Fruit fly (Drosophila melanogaster) whole organism: ENCODE results near the gene CG16853.

Experiments
- CG8478 ChIP-seq: fragments of >200 bp; optimal IDR thresholded peaks from 2 replicates; lab custom pipeline; 2018; ENCODE audit warnings: inconsistent platforms
- Dll ChIP-seq: fragments of >200 bp; optimal IDR thresholded peaks from 2 replicates; lab custom pipeline; 2017
- EcR ChIP-seq, 2 experiments: fragments of >200 bp; optimal IDR thresholded peaks; 2 replicates each; lab custom pipeline; 2017; ENCODE audit warnings: missing biosample characterization in 2 of 2, missing genetic modification characterization in 2 of 2, missing genetic modification reagents in 2 of 2
- pan ChIP-seq: fragments of >200 bp; optimal IDR thresholded peaks from 2 replicates; lab custom pipeline; 2017
- psq ChIP-seq: fragments of >200 bp; optimal IDR thresholded peaks from 2 replicates; lab custom pipeline; 2017
- usp ChIP-seq: fragments of >200 bp; optimal IDR thresholded peaks from 2 replicates; lab custom pipeline; 2017; ENCODE audit warnings: missing biosample characterization, missing genetic modification characterization, mixed read lengths

The CG16853 gene

dm6 chr2L:13547738-13548726, 6.0 kb downstream of the CG16853 start:
- TF ChIP-seq EcR (GFP tag; optimal IDR thresholded peaks at IDR 0.05; lab: Kevin White, UChicago) (no peak), Dll (lab: Kevin White, UChicago) (no peak), usp (GFP tag; lab: Kevin White, UChicago) (no peak), CG8478 (lab: Kevin White, UChicago) (no peak), psq (lab: Kevin White, UChicago) (no peak), pan (lab: Kevin White, UChicago) (no peak)

dm6 chr2L:13548786-13549780, 7.0 kb downstream of the CG16853 start, which contains the start of gene B4:
Gene B4 (minus strand): TSS chr2L:13549328.
- TF ChIP-seq EcR (GFP tag; optimal IDR thresholded peaks at IDR 0.05; lab: Kevin White, UChicago) (no peak), CG8478 (lab: Kevin White, UChicago) (no peak), usp (GFP tag; lab: Kevin White, UChicago) (no peak), Dll (lab: Kevin White, UChicago) (no peak), psq (lab: Kevin White, UChicago) (no peak), pan (lab: Kevin White, UChicago) (no peak)

- TF ChIP-seq EcR (GFP tag; optimal IDR thresholded peaks at IDR 0.05; lab: Kevin White, UChicago) = no peak
- no peak for TF ChIP-seq usp (GFP tag; lab: Kevin White, UChicago)
- TF ChIP-seq pan (lab: Kevin White, UChicago) = no peak
- TF ChIP-seq psq (lab: Kevin White, UChicago) = no peak
- TF ChIP-seq Dll (lab: Kevin White, UChicago) = no peak
- no peak for TF ChIP-seq CG8478 (lab: Kevin White, UChicago)
Measured at dm6 chr2L:13549973-13550458, 7.9 kb downstream of the CG16853 start, which contains the start of gene kuz. Gene kuz (plus strand): TSS chr2L:13550139.

- TF ChIP-seq EcR (GFP tag; optimal IDR thresholded peaks at IDR 0.05; lab: Kevin White, UChicago) (no peak), usp (GFP tag; lab: Kevin White, UChicago) (no peak), psq (lab: Kevin White, UChicago) (no peak), CG8478 (lab: Kevin White, UChicago) (no peak), pan (lab: Kevin White, UChicago) (no peak), Dll (lab: Kevin White, UChicago) (no peak)
Measured at dm6 chr2L:13550488-13551033, 8.5 kb downstream of the CG16853 start.

- TF ChIP-seq Dll (lab: Kevin White, UChicago) (no peak), psq (lab: Kevin White, UChicago) (no peak), CG8478 (lab: Kevin White, UChicago) (no peak), usp (GFP tag; lab: Kevin White, UChicago) (no peak), EcR (GFP tag; optimal IDR thresholded peaks at IDR 0.05; lab: Kevin White, UChicago) (no peak), pan (lab: Kevin White, UChicago) (no peak)
Measured at dm6 chr2L:13552686-13553085, 10.6 kb downstream of the CG16853 start.

- TF ChIP-seq usp (GFP tag; lab: Kevin White, UChicago) (no peak), CG8478 (lab: Kevin White, UChicago) (no peak), psq (lab: Kevin White, UChicago) (no peak), EcR (GFP tag; optimal IDR thresholded peaks at IDR 0.05; lab: Kevin White, UChicago) (no peak), Dll (lab: Kevin White, UChicago) (no peak), pan (lab: Kevin White, UChicago) (no peak)
Measured at dm6 chr2L:13554547-13555159, 12.6 kb downstream of the CG16853 start.

dm6 chr2L:13555397-13555796, 13.3 kb downstream of the CG16853 start:
- no peak for TF ChIP-seq usp (GFP tag; lab: Kevin White, UChicago)
- TF ChIP-seq CG8478 (lab: Kevin White, UChicago) = no peak
- no peak for TF ChIP-seq pan (lab: Kevin White, UChicago)
- no peak for TF ChIP-seq Dll (lab: Kevin White, UChicago)
- TF ChIP-seq EcR (GFP tag; optimal IDR thresholded peaks at IDR 0.05; lab: Kevin White, UChicago) = no peak
- TF ChIP-seq psq (lab: Kevin White, UChicago) = no peak

- TF ChIP-seq Dll (lab: Kevin White, UChicago) (no peak), psq (lab: Kevin White, UChicago) (no peak), CG8478 (lab: Kevin White, UChicago) (no peak), EcR (GFP tag; optimal IDR thresholded peaks at IDR 0.05; lab: Kevin White, UChicago) (no peak), usp (GFP tag; lab: Kevin White, UChicago) (no peak), pan (lab: Kevin White, UChicago) (no peak)
Measured at dm6 chr2L:13568938-13569337, 26.9 kb downstream of the CG16853 start.

dm6 chr2L:13570016-13570415, 27.9 kb downstream of the CG16853 start:
- TF ChIP-seq pan (lab: Kevin White, UChicago) = no peak
- TF ChIP-seq psq (lab: Kevin White, UChicago) = no peak
- no peak for TF ChIP-seq EcR (GFP tag; optimal IDR thresholded peaks at IDR 0.05; lab: Kevin White, UChicago)
- TF ChIP-seq usp (GFP tag; lab: Kevin White, UChicago) = no peak
- TF ChIP-seq CG8478 (lab: Kevin White, UChicago) = no peak
- no peak for TF ChIP-seq Dll (lab: Kevin White, UChicago)
